Fruit fly (Drosophila melanogaster) whole organism, adult: ENCODE data around the gene CG14196.

ENCODE experiments used
- CG11617 ChIP-seq: fragments of 200-800 bp; sonication (Bioruptor generic); optimal IDR thresholded peaks from 2 replicates; lab custom pipeline; 2017; ENCODE audit warnings: mild to moderate bottlenecking, missing biosample characterization, missing genetic modification reagents, missing genetic modification characterization
- Clk ChIP-seq: fragments of 200-800 bp; sonication (Bioruptor generic); optimal IDR thresholded peaks from 2 replicates; lab custom pipeline; 2017; ENCODE audit warnings: missing biosample characterization, missing genetic modification characterization

- TF ChIP-seq CG11617, result no peak
- TF ChIP-seq Clk, result no peak
Observed at dm6 chrX:19250151-19250550, 8.5 kb upstream of the CG14196 start.
